Fruit fly (Drosophila melanogaster): ENCODE measurements around the gene wge.

The wge gene

dm6 chr3R:22720808-22721306 lies at the start of gene wge:
Gene wge, minus strand, starts transcription at chr3R:22721150.
- peak; percentile 57 for TF ChIP-seq CG17801 (GFP tag; optimal IDR thresholded peaks at IDR 0.05; ENCODE audit: partially characterized antibody)

- TF ChIP-seq CG17801 (GFP tag; optimal IDR thresholded peaks at IDR 0.05; ENCODE audit: partially characterized antibody) = no peak
Observed at dm6 chr3R:22770207-22770606, 49.3 kb upstream of the wge start, which contains the start of gene CG43093. Gene CG43093, minus strand, starts transcription at chr3R:22770307.

- TF ChIP-seq CG17801 (GFP tag; optimal IDR thresholded peaks at IDR 0.05; ENCODE audit: partially characterized antibody) = no peak
Observed at dm6 chr3R:22769567-22769966, 48.6 kb upstream of the wge start, which contains the start of gene CG43092. Gene CG43092, minus strand, starts transcription at chr3R:22769667.

- no peak for TF ChIP-seq CG17801 (GFP tag; optimal IDR thresholded peaks at IDR 0.05; ENCODE audit: partially characterized antibody)
Observed at dm6 chr3R:22768633-22769032, 47.7 kb upstream of the wge start, which contains the start of gene CG43091. Gene CG43091, minus strand, starts transcription at chr3R:22768733.

DNA sequence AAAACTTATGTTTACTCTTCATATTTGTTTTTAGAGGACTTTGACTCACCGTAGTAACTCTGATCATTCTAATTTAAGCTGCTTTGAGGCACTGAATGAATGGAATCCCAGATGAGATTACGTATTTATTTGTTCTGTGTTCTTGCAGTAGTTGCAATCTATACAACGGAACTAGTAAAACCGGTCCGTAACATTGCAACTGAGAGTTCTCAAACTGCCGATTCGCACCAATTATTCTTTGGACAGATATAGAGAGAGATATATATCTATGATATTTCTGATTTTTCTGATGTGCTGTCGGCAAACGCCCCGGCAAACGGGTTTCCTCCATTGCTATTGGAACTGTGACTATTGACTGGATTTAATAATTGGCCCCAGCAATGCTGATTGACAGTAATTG lies 46.6 kb upstream of the wge start, which contains the start of gene CG13841:
CG13841 (minus strand) TSS at position 101 of the 400 bp plus-strand sequence.
- no peak for TF ChIP-seq CG17801 (GFP tag; optimal IDR thresholded peaks at IDR 0.05; ENCODE audit: partially characterized antibody)

dm6 chr3R:22766072-22766471 lies 45.1 kb upstream of the wge start, which contains the start of gene Nepl15:
Gene Nepl15, minus strand, starts transcription at chr3R:22766172.
- TF ChIP-seq CG17801 (GFP tag; optimal IDR thresholded peaks at IDR 0.05; ENCODE audit: partially characterized antibody) = no peak

DNA sequence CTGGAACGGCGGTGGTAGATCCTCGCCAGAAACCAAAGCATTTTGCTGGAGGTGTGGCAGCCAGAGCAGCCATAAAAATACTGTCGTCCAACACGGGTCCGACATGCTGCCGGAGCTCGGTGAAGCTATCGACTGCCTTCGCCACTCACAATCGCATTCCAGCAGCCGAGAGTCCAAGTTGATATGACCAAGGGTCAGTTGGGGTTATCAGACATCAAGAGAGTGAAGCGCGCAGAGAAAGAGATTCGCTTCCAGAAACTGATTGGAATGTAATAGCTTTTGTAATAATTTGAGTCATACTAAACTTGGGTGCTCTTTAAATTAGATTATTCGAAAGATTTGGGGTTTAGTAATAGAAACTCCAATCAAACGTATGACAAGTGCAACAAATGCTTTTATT lies 42.6 kb upstream of the wge start, which contains the start of gene Nepl14:
Nepl14 (minus strand) TSS at position 125 of the 400 bp plus-strand sequence.
- no peak for TF ChIP-seq CG17801 (GFP tag; optimal IDR thresholded peaks at IDR 0.05; ENCODE audit: partially characterized antibody)

DNA sequence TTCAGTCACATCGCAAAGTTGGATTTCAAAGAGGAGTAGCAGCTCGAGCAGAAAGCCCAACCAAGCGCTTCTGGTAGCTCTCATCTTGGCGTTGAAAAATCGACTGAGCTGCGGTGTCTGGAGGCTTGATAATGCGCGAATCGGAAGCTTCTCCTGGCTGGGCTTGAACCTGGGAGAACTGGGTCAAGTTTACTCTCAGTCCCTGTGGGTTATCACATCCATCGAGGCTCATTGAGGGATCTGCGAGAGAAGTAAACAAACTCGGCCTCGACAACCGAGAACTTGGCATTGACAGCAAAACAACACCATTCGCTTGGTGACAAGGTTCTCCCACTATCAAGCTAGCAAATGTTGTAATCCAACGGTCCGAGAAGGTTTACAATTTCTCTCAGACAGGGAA lies 40.0 kb upstream of the wge start, which contains the start of gene Nepl13:
Nepl13 (minus strand) TSS at position 89 of the 400 bp plus-strand sequence.
- TF ChIP-seq CG17801 (GFP tag; optimal IDR thresholded peaks at IDR 0.05; ENCODE audit: partially characterized antibody) = no peak

dm6 chr3R:22757117-22757516 lies 36.2 kb upstream of the wge start:
- no peak for TF ChIP-seq CG17801 (GFP tag; optimal IDR thresholded peaks at IDR 0.05; ENCODE audit: partially characterized antibody)

DNA sequence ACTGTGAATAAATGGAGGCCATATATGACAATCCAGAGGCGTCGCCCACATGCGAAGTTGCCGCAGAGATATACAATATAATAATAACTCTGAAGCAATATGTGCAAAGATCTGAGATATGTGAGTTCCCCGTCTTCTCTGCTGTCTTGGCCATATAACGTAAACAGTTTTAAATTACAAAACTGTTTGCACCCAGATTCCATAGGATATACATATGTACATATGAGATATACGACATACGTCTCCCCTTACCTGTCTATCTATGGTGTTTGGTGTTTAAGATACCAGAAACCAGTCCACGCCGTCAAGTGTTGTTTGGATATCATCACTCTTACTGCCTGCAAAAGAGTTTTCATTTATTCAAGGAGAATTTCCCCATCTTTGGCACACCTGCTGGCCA lies 35.3 kb upstream of the wge start:
- TF ChIP-seq CG17801 (GFP tag; optimal IDR thresholded peaks at IDR 0.05; ENCODE audit: partially characterized antibody) = no peak

DNA sequence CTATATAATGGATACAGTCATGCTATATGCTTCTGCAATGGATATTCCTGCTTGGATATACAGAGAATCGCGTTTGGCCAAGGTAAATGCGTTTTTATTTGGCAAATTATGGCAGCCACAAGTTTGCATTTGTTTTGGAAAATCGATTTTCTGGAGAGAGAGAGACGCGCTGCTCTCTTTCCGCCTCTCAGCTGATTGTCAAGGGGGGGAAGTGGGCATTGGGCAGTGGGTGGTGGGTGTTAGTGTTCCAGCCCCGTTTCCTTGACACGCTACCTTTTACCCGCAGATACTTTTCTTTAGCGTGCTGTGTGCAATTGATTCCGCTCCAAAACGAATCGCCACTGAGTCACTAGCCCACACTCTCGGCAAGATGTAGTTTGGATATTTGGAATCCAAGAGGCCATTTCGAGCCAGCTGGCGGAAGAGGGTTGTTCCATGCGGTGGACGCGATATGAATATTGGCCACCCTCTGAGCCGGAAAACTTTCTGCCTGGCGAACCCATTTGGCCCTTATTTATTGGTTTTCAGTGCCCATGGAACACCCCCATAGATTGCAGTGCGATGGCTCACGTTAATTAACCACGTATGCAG lies 34.3 kb upstream of the wge start:
- TF ChIP-seq CG17801 (GFP tag; optimal IDR thresholded peaks at IDR 0.05; ENCODE audit: partially characterized antibody) = no peak

DNA sequence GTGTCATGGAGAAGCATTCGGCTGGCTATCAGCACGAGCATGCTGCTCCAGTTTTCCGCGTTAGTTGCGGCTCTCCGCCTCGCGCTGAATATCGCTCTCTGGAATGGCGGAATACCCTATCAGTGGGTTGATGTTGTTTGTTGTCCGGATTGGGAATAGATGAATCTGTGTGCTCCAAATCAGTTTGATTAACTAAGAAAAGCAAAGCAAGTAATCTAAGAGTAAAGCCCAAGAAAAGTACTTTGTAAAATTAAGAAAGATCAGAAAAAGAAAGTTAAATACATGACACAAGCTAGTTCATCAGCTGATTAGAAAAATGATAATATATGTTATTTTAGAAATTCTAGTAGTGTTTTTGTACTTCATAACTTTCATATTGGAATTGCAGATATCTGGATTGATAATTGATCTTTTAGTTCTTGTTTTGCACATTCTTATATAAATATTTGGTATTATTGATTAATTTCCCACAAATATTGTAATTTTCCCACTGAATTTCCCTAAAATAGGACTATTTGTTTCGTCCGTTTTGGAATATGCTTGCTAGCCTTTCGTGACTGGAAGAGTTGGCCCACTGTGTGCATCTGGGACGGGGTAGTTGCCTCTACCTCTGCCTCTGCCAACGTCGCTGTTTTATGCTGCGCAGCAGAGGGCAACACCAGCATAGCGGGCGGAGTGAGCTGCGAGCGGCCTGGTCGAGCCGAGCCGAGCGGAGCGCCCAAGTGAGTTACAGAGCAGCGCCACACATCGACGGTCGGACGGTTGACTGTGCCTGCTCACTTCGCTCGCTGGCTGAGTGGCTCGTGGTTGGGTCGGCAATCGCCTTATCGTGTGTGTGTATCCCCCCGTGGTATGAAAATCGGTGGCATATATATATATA lies 33.2 kb upstream of the wge start:
- no peak for TF ChIP-seq CG17801 (GFP tag; optimal IDR thresholded peaks at IDR 0.05; ENCODE audit: partially characterized antibody)

dm6 chr3R:22753600-22753894 lies 32.6 kb upstream of the wge start:
- TF ChIP-seq CG17801 (GFP tag; optimal IDR thresholded peaks at IDR 0.05; ENCODE audit: partially characterized antibody) = no peak

DNA sequence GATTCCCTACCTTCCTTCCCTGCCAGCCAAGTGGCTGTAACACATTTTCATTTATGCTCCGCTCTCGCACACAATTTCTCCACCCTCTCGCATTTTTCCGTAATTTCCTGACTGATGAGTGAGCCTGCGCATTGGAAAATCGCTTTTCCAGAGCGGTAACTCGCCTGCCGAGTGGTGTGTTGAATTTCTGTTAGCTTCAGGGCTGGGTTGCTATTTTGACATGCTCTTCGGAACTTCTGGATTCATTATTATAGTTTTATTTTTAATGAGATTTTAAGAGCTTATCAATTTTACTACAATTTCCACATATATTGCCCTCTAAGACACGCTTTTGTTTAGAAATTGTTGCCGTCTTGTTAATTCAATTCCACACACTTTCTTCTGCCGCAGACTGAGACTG lies 32.0 kb upstream of the wge start:
- no peak for TF ChIP-seq CG17801 (GFP tag; optimal IDR thresholded peaks at IDR 0.05; ENCODE audit: partially characterized antibody)

DNA sequence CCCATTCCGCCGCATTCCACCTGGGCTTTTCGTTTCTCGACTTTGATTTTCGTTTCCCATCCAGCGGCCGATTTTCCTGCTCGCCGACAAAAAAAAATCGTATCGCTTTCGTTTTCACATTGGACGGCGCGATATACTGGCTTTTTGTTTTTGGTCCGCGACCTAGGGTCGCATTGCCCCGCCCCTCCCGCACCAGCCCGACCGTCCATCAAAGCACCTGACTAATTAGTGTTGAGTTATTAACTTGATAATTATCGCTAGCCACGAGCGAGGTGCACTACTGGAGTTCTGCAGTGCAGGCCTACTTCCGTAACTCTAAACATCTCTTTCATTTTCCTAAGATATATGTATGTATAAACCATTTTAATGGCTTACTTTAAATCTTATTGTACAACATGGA lies 30.7 kb upstream of the wge start:
- no peak for TF ChIP-seq CG17801 (GFP tag; optimal IDR thresholded peaks at IDR 0.05; ENCODE audit: partially characterized antibody)

DNA sequence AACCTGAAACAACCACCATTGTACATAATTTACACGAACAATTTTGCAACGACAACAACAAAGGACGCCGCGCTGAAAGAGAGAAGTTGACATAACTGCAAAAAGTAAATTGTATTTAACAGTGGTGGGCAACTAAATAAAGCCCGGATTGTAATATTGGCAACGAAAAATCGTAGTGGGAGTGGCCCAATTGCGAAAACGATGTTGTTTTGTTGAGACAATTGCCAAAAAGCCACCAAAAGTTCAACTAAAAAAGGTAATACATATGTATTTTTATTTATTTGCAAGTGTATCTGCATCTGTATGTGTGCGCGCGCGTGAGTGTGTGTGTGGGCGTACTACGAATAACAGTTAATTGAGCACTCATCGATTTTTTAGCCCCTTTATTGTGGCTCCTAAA lies 30.2 kb upstream of the wge start:
- no peak for TF ChIP-seq CG17801 (GFP tag; optimal IDR thresholded peaks at IDR 0.05; ENCODE audit: partially characterized antibody)

Measured in ovary, adult (tissue).